Worm (Caenorhabditis elegans) whole organism, L3 larva: ENCODE data around the gene ceh-91.

Experiments used
- ama-1 ChIP-seq: fragments of 150-350 bp; optimal IDR thresholded peaks from 2 replicates; lab custom pipeline; 2018
- ceh-82 ChIP-seq: fragments of 150-350 bp; optimal IDR thresholded peaks from 2 replicates; lab custom pipeline; 2014; ENCODE audit warnings: missing biosample characterization, missing genetic modification characterization
- egl-27 ChIP-seq: sonication (generic microtip); optimal IDR thresholded peaks from 4 replicates; lab custom pipeline; 2017; ENCODE audit warnings: missing biosample characterization, missing genetic modification reagents, missing genetic modification characterization
- elt-3 ChIP-seq, 3 experiments: fragments of 150-350 bp in 1 of 3; sonication (generic microtip) in 2 of 3; optimal IDR thresholded peaks; 2 replicates in 2 of 3; 4 replicates in 1 of 3; lab custom pipeline; 2014 to 2017; ENCODE audit warnings: missing biosample characterization in 3 of 3, missing genetic modification characterization in 3 of 3
- fos-1 ChIP-seq: fragments of 150-350 bp; optimal IDR thresholded peaks from 2 replicates; lab custom pipeline; 2014; ENCODE audit warnings: missing biosample characterization, missing genetic modification characterization
- nhr-11 ChIP-seq: fragments of 150-350 bp; optimal IDR thresholded peaks from 2 replicates; lab custom pipeline; 2014; ENCODE audit warnings: missing biosample characterization, missing genetic modification characterization
- nhr-23 ChIP-seq: fragments of 150-350 bp; optimal IDR thresholded peaks from 2 replicates; lab custom pipeline; 2014; ENCODE audit warnings: missing biosample characterization, missing genetic modification reagents, missing genetic modification characterization
- nhr-76 ChIP-seq: fragments of 150-350 bp; sonication (generic microtip); optimal IDR thresholded peaks from 5 replicates; lab custom pipeline; 2014; ENCODE audit warnings: missing biosample characterization, missing genetic modification characterization
- pha-4 ChIP-seq: fragments of 150-350 bp; optimal IDR thresholded peaks from 2 replicates; lab custom pipeline; 2014; ENCODE audit warnings: missing biosample characterization, missing genetic modification reagents, missing genetic modification characterization

- TF ChIP-seq ceh-82 (tag; lab: Kevin White, UChicago) (no peak), nhr-23 (tag; lab: Kevin White, UChicago) (no peak), nhr-11 (no peak), nhr-76 (tag; lab: Kevin White, UChicago) (no peak), egl-27 (tag; lab: Kevin White, UChicago) (no peak), pha-4 (tag; lab: Kevin White, UChicago) (no peak), ama-1 (lab: Kevin White, UChicago) (no peak), elt-3 (tag; optimal IDR thresholded peaks at IDR 0.05; lab: Kevin White, UChicago) (no peak), fos-1 (no peak)
Observed at ce11 chrIII:11590255-11590654, 26.3 kb upstream of the ceh-91 start.
